Worm (Caenorhabditis elegans): ENCODE measurements around the gene F43E2.6.

The F43E2.6 gene

ce11 chrII:7408192-7408591 is 39.5 kb upstream of the F43E2.6 start, which contains the start of gene srd-55:
TSS of gene srd-55 (plus strand) at chrII:7408492.
- TF ChIP-seq snpc-1.3 (tag; optimal IDR thresholded peaks at IDR 0.05; ENCODE audit: insufficient read depth) = no peak
- TF ChIP-seq sea-2 (GFP tag; IDR thresholded peaks at IDR 0.05) = no peak
- TF ChIP-seq ztf-26 (tag; optimal IDR thresholded peaks at IDR 0.05) = no peak
- no peak for TF ChIP-seq F57A8.1 (GFP tag; optimal IDR thresholded peaks at IDR 0.05)
- no peak for TF ChIP-seq snpc-1.1 (tag; optimal IDR thresholded peaks at IDR 0.05; ENCODE audit: insufficient read depth)
- TF ChIP-seq F52B5.7 (tag; optimal IDR thresholded peaks at IDR 0.05) = no peak
- no peak for TF ChIP-seq hrde-1 (tag; optimal IDR thresholded peaks at IDR 0.05; ENCODE audit: borderline replicate concordance)
- no peak for TF ChIP-seq chd-7 (tag; optimal IDR thresholded peaks at IDR 0.05)
- no peak for TF ChIP-seq gei-17 (GFP tag; optimal IDR thresholded peaks at IDR 0.05)
- TF ChIP-seq F39B2.1 (GFP tag; IDR thresholded peaks at IDR 0.05) = no peak
- TF ChIP-seq nhr-27 (tag; optimal IDR thresholded peaks at IDR 0.05) = no peak
- TF ChIP-seq cebp-2 (GFP tag; IDR thresholded peaks at IDR 0.05) = no peak
- TF ChIP-seq attf-5 (GFP tag; optimal IDR thresholded peaks at IDR 0.05) = no peak
- TF ChIP-seq nfya-1 (tag; optimal IDR thresholded peaks at IDR 0.05; ENCODE audit: borderline replicate concordance, insufficient read depth) = no peak
- TF ChIP-seq Y79H2A.3 (GFP tag; conservative IDR thresholded peaks at IDR 0.05) = no peak
- TF ChIP-seq madf-10 (tag; optimal IDR thresholded peaks at IDR 0.05) = no peak
- TF ChIP-seq tbp1 (GFP tag; optimal IDR thresholded peaks at IDR 0.05) = no peak
- TF ChIP-seq tlf-1 (GFP tag; optimal IDR thresholded peaks at IDR 0.05) = no peak
- TF ChIP-seq F49E8.2 (tag; optimal IDR thresholded peaks at IDR 0.05; ENCODE audit: insufficient read depth) = no peak

- TF ChIP-seq F55B11.4 (tag; optimal IDR thresholded peaks at IDR 0.05; ENCODE audit: borderline replicate concordance, insufficient read depth) = no peak
- TF ChIP-seq mel-28 (tag; optimal IDR thresholded peaks at IDR 0.05; ENCODE audit: borderline replicate concordance) = no peak
- TF ChIP-seq fkh-3 (tag; optimal IDR thresholded peaks at IDR 0.05) = no peak
- TF ChIP-seq ets-4 (GFP tag; optimal IDR thresholded peaks at IDR 0.05) = no peak
- no peak for TF ChIP-seq Y56A3A.18 (GFP tag; IDR thresholded peaks at IDR 0.05)
- no peak for TF ChIP-seq T07F8.4 (tag; optimal IDR thresholded peaks at IDR 0.05)
- TF ChIP-seq madf-3 (GFP tag; IDR thresholded peaks at IDR 0.05) = no peak
- TF ChIP-seq atf-7 (tag; optimal IDR thresholded peaks at IDR 0.05) = no peak
- no peak for TF ChIP-seq efl-1 (GFP tag; optimal IDR thresholded peaks at IDR 0.05)
- no peak for TF ChIP-seq ccch-3 (GFP tag; optimal IDR thresholded peaks at IDR 0.05)
- TF ChIP-seq lsy-27 (tag; optimal IDR thresholded peaks at IDR 0.05; ENCODE audit: borderline replicate concordance, insufficient read depth) = no peak
- no peak for TF ChIP-seq snpc-1.3 (tag; optimal IDR thresholded peaks at IDR 0.05; ENCODE audit: insufficient read depth)
- TF ChIP-seq dpff-1 (tag; optimal IDR thresholded peaks at IDR 0.05) = no peak
- TF ChIP-seq D2030.7 (GFP tag; IDR thresholded peaks at IDR 0.05) = no peak
- no peak for TF ChIP-seq lag-1 (GFP tag; IDR thresholded peaks at IDR 0.05)
- no peak for TF ChIP-seq chd-7 (tag; optimal IDR thresholded peaks at IDR 0.05)
- TF ChIP-seq ceh-27 (GFP tag; optimal IDR thresholded peaks at IDR 0.05) = no peak
These were observed 37.8 kb upstream of the F43E2.6 start for ce11 chrII:7406438-7406837.

DNA sequence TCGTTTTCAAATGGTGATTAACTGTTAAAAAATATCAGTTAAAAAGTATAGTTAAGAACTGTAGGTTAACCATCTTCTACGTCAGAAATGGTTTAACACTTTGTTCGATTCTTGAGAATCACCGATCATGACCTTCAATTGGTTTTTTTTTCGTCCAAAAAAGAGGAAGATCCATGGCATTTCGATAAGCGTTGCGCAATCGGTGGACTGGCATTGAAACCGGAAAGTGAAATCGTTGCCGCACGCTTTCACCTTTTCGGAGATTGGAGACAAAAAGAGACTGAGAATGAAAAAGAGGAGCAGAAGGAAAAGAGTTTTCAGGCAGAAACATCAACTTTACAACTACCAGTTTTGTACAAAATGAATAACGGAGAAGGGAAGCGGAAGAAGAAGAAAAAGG is 36.6 kb upstream of the F43E2.6 start:
- TF ChIP-seq snpc-4 (GFP tag; optimal IDR thresholded peaks at IDR 0.05) (no peak), snpc-4 (tag; optimal IDR thresholded peaks at IDR 0.05) (no peak), ceh-91 (GFP tag; IDR thresholded peaks at IDR 0.05) (no peak), C17E4.6 (GFP tag; IDR thresholded peaks at IDR 0.05) (no peak), cebp-1 (GFP tag; IDR thresholded peaks at IDR 0.05) (no peak), cebp-1 (tag; optimal IDR thresholded peaks at IDR 0.05) (no peak), unc-130 (GFP tag; optimal IDR thresholded peaks at IDR 0.05) (no peak), lin-54 (GFP tag; optimal IDR thresholded peaks at IDR 0.05) (no peak), ceh-58 (GFP tag; IDR thresholded peaks at IDR 0.05) (no peak), T07F8.4 (tag; optimal IDR thresholded peaks at IDR 0.05) (no peak), zfh-2 (GFP tag; conservative IDR thresholded peaks at IDR 0.05) (no peak), F33H1.4 (GFP tag; IDR thresholded peaks at IDR 0.05) (no peak), rec-8 (tag; optimal IDR thresholded peaks at IDR 0.05) (no peak), madf-3 (GFP tag; IDR thresholded peaks at IDR 0.05) (no peak), hmg-20 (GFP tag; IDR thresholded peaks at IDR 0.05) (no peak)

All from whole organism, young adult.